4 fruit fly cellular contexts compared by ENCODE assay signal in the genomic region with DNA sequence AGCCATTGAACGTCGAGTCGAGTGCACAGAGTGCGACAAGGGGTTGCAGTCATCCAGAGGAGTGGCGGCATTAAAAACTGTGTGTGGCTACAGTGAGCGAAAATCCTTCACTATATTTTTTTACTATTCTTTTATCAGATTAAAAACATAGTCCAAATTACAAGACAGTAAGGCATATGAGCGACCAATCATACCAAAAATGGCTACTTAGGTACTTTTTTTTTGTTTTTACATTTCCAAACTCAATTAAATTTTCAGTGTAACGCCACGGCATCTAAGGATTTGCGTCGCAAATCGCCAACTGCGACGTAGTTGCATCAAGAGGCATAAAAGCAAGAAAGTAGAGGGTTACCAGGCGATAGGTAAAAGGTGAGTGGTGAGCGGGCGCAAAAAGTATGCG.
TF ChIP-seq lines count a peak whose summit lies in the region.

No protein-coding gene starts in this region.

- TF ChIP-seq CTCF in whole organism, embryonic (GFP tag; optimal IDR thresholded peaks at IDR 0.05; lab: Kevin White, UChicago) = no peak

TF ChIP-seq in whole organism, embryonic, 481 proteins besides CTCF, POLR2A, EP300 and RAD21 (continues in another document):
- TF ChIP-seq eve (GFP tag; optimal IDR thresholded peaks at IDR 0.05; lab: Kevin White, UChicago) (no peak), CG3065 (GFP tag; optimal IDR thresholded peaks at IDR 0.05; lab: Kevin White, UChicago) (no peak), CG7987 (GFP tag; optimal IDR thresholded peaks at IDR 0.05; lab: Kevin White, UChicago) (no peak), Mad (GFP tag; optimal IDR thresholded peaks at IDR 0.05; lab: Kevin White, UChicago) (no peak), ken (GFP tag; IDR thresholded peaks at IDR 0.05; lab: Robert Waterston, UW) (peak; percentile 60; the same call in 2 of the 3 replicates), D19B (GFP tag; optimal IDR thresholded peaks at IDR 0.05; lab: Kevin White, UChicago) (no peak), CG9215 (GFP tag; IDR thresholded peaks at IDR 0.05; lab: Robert Waterston, UW) (peak; percentile 28; the same call in 1 of the 2 replicates), cg (GFP tag; optimal IDR thresholded peaks at IDR 0.05; lab: Kevin White, UChicago) (no peak), exex (tag; optimal IDR thresholded peaks at IDR 0.05; lab: Kevin White, UChicago) (no peak), CG2120 (GFP tag; optimal IDR thresholded peaks at IDR 0.05; lab: Kevin White, UChicago) (no peak), CG8089 (GFP tag; optimal IDR thresholded peaks at IDR 0.05; lab: Kevin White, UChicago) (no peak), sisA (GFP tag; IDR thresholded peaks at IDR 0.05; lab: Robert Waterston, UW) (peak; percentile 69), Six4 (GFP tag; optimal IDR thresholded peaks at IDR 0.05; lab: Kevin White, UChicago) (no peak), nmo (GFP tag; optimal IDR thresholded peaks at IDR 0.05; lab: Kevin White, UChicago) (peak; percentile 25), CG6654 (GFP tag; optimal IDR thresholded peaks at IDR 0.05; lab: Kevin White, UChicago) (peak; percentile 29), CG7357 (GFP tag; IDR thresholded peaks at IDR 0.05; lab: Robert Waterston, UW) (0 out of 3 replicates have a peak, but pooled peaks have one; percentile 42), CG10543 (GFP tag; optimal IDR thresholded peaks at IDR 0.05; lab: Kevin White, UChicago) (no peak), dpn (GFP tag; optimal IDR thresholded peaks at IDR 0.05; lab: Kevin White, UChicago) (peak in 1 of 2 experiments; percentile 44), Sox102F (GFP tag; optimal IDR thresholded peaks at IDR 0.05; lab: Kevin White, UChicago) (peak; percentile 53), CG13624 (GFP tag; optimal IDR thresholded peaks at IDR 0.05; lab: Kevin White, UChicago) (peak; percentile 26), TFAM (GFP tag; optimal IDR thresholded peaks at IDR 0.05; lab: Kevin White, UChicago) (no peak)

TF ChIP-seq in whole organism, prepupa, 60 proteins besides CTCF, POLR2A, EP300 and RAD21 (continues in another document):
- TF ChIP-seq Hr38 (GFP tag; optimal IDR thresholded peaks at IDR 0.05; lab: Kevin White, UChicago) (no peak), Hr39 (GFP tag; optimal IDR thresholded peaks at IDR 0.05; lab: Kevin White, UChicago) (peak; percentile 33), dsx (GFP tag; optimal IDR thresholded peaks at IDR 0.05; lab: Kevin White, UChicago; ENCODE audit: poor library complexity, severe bottlenecking) (no peak), Smox (GFP tag; optimal IDR thresholded peaks at IDR 0.05; lab: Kevin White, UChicago) (peak; percentile 11), Hr4 (GFP tag; optimal IDR thresholded peaks at IDR 0.05; lab: Kevin White, UChicago) (peak; percentile 22), CG6854 (GFP tag; optimal IDR thresholded peaks at IDR 0.05; lab: Kevin White, UChicago) (peak; percentile 13), net (GFP tag; optimal IDR thresholded peaks at IDR 0.05; lab: Kevin White, UChicago) (no peak), CG10631 (GFP tag; optimal IDR thresholded peaks at IDR 0.05; lab: Kevin White, UChicago) (peak; percentile 4), Met (GFP tag; optimal IDR thresholded peaks at IDR 0.05; lab: Kevin White, UChicago) (peak; percentile 21), esn (GFP tag; optimal IDR thresholded peaks at IDR 0.05; lab: Kevin White, UChicago) (peak; percentile 41), CG32006 (GFP tag; optimal IDR thresholded peaks at IDR 0.05; lab: Kevin White, UChicago) (no peak), achi (GFP tag; optimal IDR thresholded peaks at IDR 0.05; lab: Kevin White, UChicago) (peak; percentile 32), fd85E (GFP tag; optimal IDR thresholded peaks at IDR 0.05; lab: Kevin White, UChicago) (no peak), CG7368 (GFP tag; optimal IDR thresholded peaks at IDR 0.05; lab: Kevin White, UChicago) (no peak), CG15336 (GFP tag; IDR thresholded peaks at IDR 0.05; lab: Robert Waterston, UW) (peak; percentile 50; the same call in 1 of the 2 replicates), Eip78C (GFP tag; lab: Kevin White, UChicago) (peak; percentile 80), Lpt (GFP tag; optimal IDR thresholded peaks at IDR 0.05; lab: Kevin White, UChicago) (no peak), Ets21C (GFP tag; optimal IDR thresholded peaks at IDR 0.05; lab: Kevin White, UChicago) (no peak), acj6 (GFP tag; optimal IDR thresholded peaks at IDR 0.05; lab: Kevin White, UChicago) (peak; percentile 6), CG8632 (GFP tag; optimal IDR thresholded peaks at IDR 0.05; lab: Kevin White, UChicago) (no peak), topi (GFP tag; optimal IDR thresholded peaks at IDR 0.05; lab: Kevin White, UChicago) (peak; percentile 34), fd59A (GFP tag; optimal IDR thresholded peaks at IDR 0.05; lab: Kevin White, UChicago) (no peak)

TF ChIP-seq in whole organism, pupa, 21 proteins besides CTCF, POLR2A, EP300 and RAD21:
- TF ChIP-seq CG34367 (tag; optimal IDR thresholded peaks at IDR 0.05; lab: Kevin White, UChicago) = peak; percentile 46
- no peak for TF ChIP-seq Pif1B (GFP tag; optimal IDR thresholded peaks at IDR 0.05; lab: Kevin White, UChicago)
- no peak for TF ChIP-seq CG13204 (GFP tag; optimal IDR thresholded peaks at IDR 0.05; lab: Kevin White, UChicago)
- no peak for TF ChIP-seq Ets98B (GFP tag; IDR thresholded peaks at IDR 0.05; lab: Robert Waterston, UW)
- peak; percentile 45 for TF ChIP-seq CG17806 (tag; optimal IDR thresholded peaks at IDR 0.05; lab: Kevin White, UChicago)
- TF ChIP-seq CG8301 (tag; optimal IDR thresholded peaks at IDR 0.05; lab: Kevin White, UChicago) = peak; percentile 15
- peak; percentile 31 for TF ChIP-seq CG15710 (tag; optimal IDR thresholded peaks at IDR 0.05; lab: Kevin White, UChicago)
- TF ChIP-seq EcR (GFP tag; optimal IDR thresholded peaks at IDR 0.05; lab: Kevin White, UChicago) = no peak
- TF ChIP-seq CG8159 (tag; optimal IDR thresholded peaks at IDR 0.05; lab: Kevin White, UChicago) = peak; percentile 55
- no peak for TF ChIP-seq D1 (tag; optimal IDR thresholded peaks at IDR 0.05; lab: Kevin White, UChicago)
- TF ChIP-seq CG4496 (GFP tag; IDR thresholded peaks at IDR 0.05; lab: Robert Waterston, UW) = peak; percentile 56; the same call in 1 of the 3 replicates
- peak; percentile 21 for TF ChIP-seq Snoo (tag; optimal IDR thresholded peaks at IDR 0.05; lab: Kevin White, UChicago)
- TF ChIP-seq gl (tag; optimal IDR thresholded peaks at IDR 0.05; lab: Kevin White, UChicago) = no peak
- TF ChIP-seq CG9948 (tag; optimal IDR thresholded peaks at IDR 0.05; lab: Kevin White, UChicago) = peak; percentile 39
- peak; percentile 33 for TF ChIP-seq Pif1A (GFP tag; optimal IDR thresholded peaks at IDR 0.05; lab: Kevin White, UChicago)
- no peak for TF ChIP-seq CG10348 (GFP tag; IDR thresholded peaks at IDR 0.05; lab: Robert Waterston, UW)
- peak; percentile 17 for TF ChIP-seq CG14655 (GFP tag; optimal IDR thresholded peaks at IDR 0.05; lab: Kevin White, UChicago)
- no peak for TF ChIP-seq CG12605 (GFP tag; IDR thresholded peaks at IDR 0.05; lab: Robert Waterston, UW)
- no peak for TF ChIP-seq rn (GFP tag; IDR thresholded peaks at IDR 0.05; lab: Robert Waterston, UW)
- no peak for TF ChIP-seq CG32121 (GFP tag; IDR thresholded peaks at IDR 0.05; lab: Robert Waterston, UW)
- peak; percentile 19; the same call in 1 of the 3 replicates for TF ChIP-seq fd96Ca (GFP tag; IDR thresholded peaks at IDR 0.05; lab: Robert Waterston, UW)
TF ChIP-seq in whole organism, pupa: peak in this region for 11.

TF ChIP-seq in whole organism, wandering third instar larva, 38 proteins besides CTCF, POLR2A, EP300 and RAD21:
- TF ChIP-seq rgr (GFP tag; optimal IDR thresholded peaks at IDR 0.05; lab: Kevin White, UChicago) = peak; percentile 10
- peak; percentile 62 for TF ChIP-seq fru (GFP tag; optimal IDR thresholded peaks at IDR 0.05; lab: Kevin White, UChicago)
- no peak for TF ChIP-seq Hnf4 (GFP tag; optimal IDR thresholded peaks at IDR 0.05; lab: Kevin White, UChicago)
- TF ChIP-seq br (GFP tag; optimal IDR thresholded peaks at IDR 0.05; lab: Kevin White, UChicago) = peak; percentile 20
- peak; percentile 26 for TF ChIP-seq Sp1 (GFP tag; optimal IDR thresholded peaks at IDR 0.05; lab: Kevin White, UChicago)
- TF ChIP-seq foxo (GFP tag; optimal IDR thresholded peaks at IDR 0.05; lab: Kevin White, UChicago) = peak in 1 of 2 experiments; percentile 49
- TF ChIP-seq h (GFP tag; optimal IDR thresholded peaks at IDR 0.05; lab: Kevin White, UChicago) = peak; percentile 44
- TF ChIP-seq CG32264 (GFP tag; optimal IDR thresholded peaks at IDR 0.05; lab: Kevin White, UChicago) = no peak
- no peak for TF ChIP-seq Mio (GFP tag; optimal IDR thresholded peaks at IDR 0.05; lab: Kevin White, UChicago)
- TF ChIP-seq psq (GFP tag; optimal IDR thresholded peaks at IDR 0.05; lab: Kevin White, UChicago) = peak; percentile 42
- TF ChIP-seq usp (GFP tag; optimal IDR thresholded peaks at IDR 0.05; lab: Kevin White, UChicago) = no peak
- TF ChIP-seq GATAd (GFP tag; optimal IDR thresholded peaks at IDR 0.05; lab: Kevin White, UChicago) = no peak
- TF ChIP-seq ey (GFP tag; optimal IDR thresholded peaks at IDR 0.05; lab: Kevin White, UChicago) = peak; percentile 30
